Worm (Caenorhabditis elegans) whole organism, young adult: ENCODE data around the gene npp-5.

ENCODE experiments used
- B0261.1 ChIP-seq: sonication (generic microtip); optimal IDR thresholded peaks from 2 replicates; lab custom pipeline; 2016; ENCODE audit warnings: mild to moderate bottlenecking, missing genetic modification characterization, moderate library complexity, missing compliant biosample characterization
- C06A6.2 ChIP-seq: fragments of 200-800 bp; sonication (Bioruptor generic); conservative IDR thresholded peaks from 2 replicates; pipeline ENCODE4 v1.3.6; 2022; ENCODE audit warnings: missing genetic modification characterization, missing compliant biosample characterization
- F49E8.2 ChIP-seq: sonication (generic microtip); optimal IDR thresholded peaks from 3 replicates; lab custom pipeline; 2017; ENCODE audit warnings: missing genetic modification characterization, mild to moderate bottlenecking, missing compliant biosample characterization, antibody characterized with exemption, moderate library complexity; ENCODE audit not compliant: insufficient read depth
- F52B5.7 ChIP-seq: sonication (generic microtip); optimal IDR thresholded peaks from 2 replicates; lab custom pipeline; 2016; ENCODE audit warnings: mild to moderate bottlenecking, missing genetic modification characterization, missing compliant biosample characterization
- F55B11.4 ChIP-seq: sonication (generic microtip); optimal IDR thresholded peaks from 2 replicates; lab custom pipeline; 2016; ENCODE audit warnings: missing compliant biosample characterization, missing genetic modification characterization, borderline replicate concordance; ENCODE audit not compliant: insufficient read depth
- T07F8.4 ChIP-seq: sonication (generic microtip); optimal IDR thresholded peaks from 2 replicates; lab custom pipeline; 2016; ENCODE audit warnings: mild to moderate bottlenecking, missing genetic modification characterization, moderate library complexity, missing compliant biosample characterization
- Y53G8AR.9 ChIP-seq: fragments of 200-800 bp; sonication (Bioruptor generic); conservative IDR thresholded peaks from 2 replicates; pipeline ENCODE4 v1.3.6; 2022; ENCODE audit warnings: missing genetic modification reagents, missing genetic modification characterization, missing compliant biosample characterization
- Y67H2A.10 ChIP-seq: fragments of 200-800 bp; sonication (Bioruptor generic); conservative IDR thresholded peaks from 2 replicates; pipeline ENCODE4 v1.3.6; 2022; ENCODE audit warnings: missing genetic modification reagents, missing genetic modification characterization, missing compliant biosample characterization
- Y79H2A.3 ChIP-seq: fragments of 200-800 bp; sonication (Bioruptor generic); conservative IDR thresholded peaks from 2 replicates; pipeline ENCODE4 v1.3.6; 2022; ENCODE audit warnings: missing genetic modification reagents, missing genetic modification characterization, missing compliant biosample characterization
- Y95B8A.8 ChIP-seq: fragments of 200-800 bp; sonication (Bioruptor generic); IDR thresholded peaks from 2 replicates; pipeline ENCODE4 v1.3.6; 2022; ENCODE audit warnings: missing genetic modification reagents, missing genetic modification characterization, missing compliant biosample characterization
- athp-1 ChIP-seq: sonication (generic microtip); optimal IDR thresholded peaks from 2 replicates; lab custom pipeline; 2017; ENCODE audit warnings: mild to moderate bottlenecking, missing genetic modification characterization, missing compliant biosample characterization
- attf-6 ChIP-seq: fragments of 200-800 bp; sonication (Bioruptor generic); IDR thresholded peaks from 2 replicates; pipeline ENCODE4 v1.3.6; 2022; ENCODE audit warnings: missing genetic modification reagents, missing genetic modification characterization, missing compliant biosample characterization
- bed-2 ChIP-seq: fragments of 200-800 bp; sonication (Bioruptor generic); IDR thresholded peaks from 2 replicates; pipeline ENCODE4 v1.3.6; 2022; ENCODE audit warnings: missing genetic modification reagents, missing genetic modification characterization, missing compliant biosample characterization
- cebp-1 ChIP-seq, 2 experiments: fragments of 200-800 bp in 1 of 2; sonication (Bioruptor generic) in 1 of 2; sonication (generic microtip) in 1 of 2; IDR thresholded peaks in 1 of 2; optimal IDR thresholded peaks in 1 of 2; 2 replicates each; pipeline versions ENCODE4 v1.3.6 to Lab custom; 2017 to 2022; ENCODE audit warnings: missing compliant biosample characterization in 2 of 2, missing genetic modification characterization in 2 of 2, mild to moderate bottlenecking in 1 of 2, missing genetic modification reagents in 1 of 2, moderate library complexity in 1 of 2
- cebp-2 ChIP-seq: fragments of 200-800 bp; sonication (Bioruptor generic); IDR thresholded peaks from 2 replicates; pipeline ENCODE4 v1.3.6; 2022; ENCODE audit warnings: missing genetic modification characterization, missing compliant biosample characterization
- ceh-40 ChIP-seq: fragments of 200-800 bp; sonication (Bioruptor generic); IDR thresholded peaks from 2 replicates; pipeline ENCODE4 v1.3.6; 2022; ENCODE audit warnings: missing genetic modification characterization, missing compliant biosample characterization
- chd-7 ChIP-seq: sonication (generic microtip); optimal IDR thresholded peaks from 2 replicates; lab custom pipeline; 2016; ENCODE audit warnings: mild to moderate bottlenecking, missing genetic modification characterization, moderate library complexity, missing compliant biosample characterization
- dpl-1 ChIP-seq: fragments of 150-350 bp; optimal IDR thresholded peaks from 2 replicates; lab custom pipeline; 2014; ENCODE audit warnings: missing biosample characterization, missing genetic modification reagents, missing genetic modification characterization
- efl-1 ChIP-seq: fragments of 150-350 bp; optimal IDR thresholded peaks from 2 replicates; lab custom pipeline; 2014; ENCODE audit warnings: missing biosample characterization, missing genetic modification reagents, missing genetic modification characterization
- egl-18 ChIP-seq: fragments of 200-800 bp; sonication (Bioruptor generic); IDR thresholded peaks from 2 replicates; pipeline ENCODE4 v1.3.6; 2022; ENCODE audit warnings: missing genetic modification reagents, missing genetic modification characterization, missing compliant biosample characterization
- ekl-4 ChIP-seq: fragments of 200-800 bp; sonication (Bioruptor generic); IDR thresholded peaks from 2 replicates; pipeline ENCODE4 v1.3.6; 2022; ENCODE audit warnings: missing genetic modification reagents, missing genetic modification characterization, missing compliant biosample characterization
- let-526 ChIP-seq: fragments of 200-800 bp; sonication (Bioruptor generic); IDR thresholded peaks from 2 replicates; pipeline ENCODE4 v1.3.6; 2022; ENCODE audit warnings: missing genetic modification reagents, missing genetic modification characterization, missing compliant biosample characterization
- lin-35 ChIP-seq, 3 experiments: fragments of 150-350 bp in 2 of 3; sonication (generic microtip) in 1 of 3; optimal IDR thresholded peaks; 2 replicates each; lab custom pipeline; 2014 to 2018; ENCODE audit warnings: missing biosample characterization in 3 of 3, missing genetic modification characterization in 3 of 3, missing genetic modification reagents in 3 of 3
- lin-54 ChIP-seq: fragments of 200-800 bp; sonication (Bioruptor generic); optimal IDR thresholded peaks from 2 replicates; lab custom pipeline; 2018; ENCODE audit warnings: mild to moderate bottlenecking, missing genetic modification characterization, missing compliant biosample characterization
- lsy-27 ChIP-seq: sonication (generic microtip); optimal IDR thresholded peaks from 2 replicates; lab custom pipeline; 2017; ENCODE audit warnings: missing genetic modification characterization, mild to moderate bottlenecking, missing compliant biosample characterization, antibody characterized with exemption, missing genotype, borderline replicate concordance; ENCODE audit not compliant: insufficient read depth
- mcd-1 ChIP-seq: fragments of 200-800 bp; sonication (Bioruptor generic); IDR thresholded peaks from 2 replicates; pipeline ENCODE4 v1.3.6; 2022; ENCODE audit warnings: missing genetic modification reagents, missing genetic modification characterization, missing compliant biosample characterization
- nfyb-1 ChIP-seq: fragments of 200-800 bp; sonication (Bioruptor generic); IDR thresholded peaks from 2 replicates; pipeline ENCODE4 v1.3.6; 2022; ENCODE audit warnings: missing genetic modification reagents, missing genetic modification characterization, missing compliant biosample characterization
- nhr-80 ChIP-seq: sonication (generic microtip); optimal IDR thresholded peaks from 2 replicates; lab custom pipeline; 2016; ENCODE audit warnings: missing genetic modification characterization, missing compliant biosample characterization
- sea-2 ChIP-seq: fragments of 200-800 bp; sonication (Bioruptor generic); IDR thresholded peaks from 2 replicates; pipeline ENCODE4 v1.3.6; 2022; ENCODE audit warnings: missing genetic modification characterization, missing compliant biosample characterization
- snpc-1.3 ChIP-seq: sonication (generic microtip); optimal IDR thresholded peaks from 2 replicates; lab custom pipeline; 2017; ENCODE audit warnings: missing genetic modification characterization, mild to moderate bottlenecking, missing compliant biosample characterization, antibody characterized with exemption, moderate library complexity, missing genotype, missing genetic modification reagents; ENCODE audit not compliant: insufficient read depth
- snpc-4 ChIP-seq, 5 experiments: fragments of 150-350 bp in 1 of 5; sonication (generic microtip) in 4 of 5; optimal IDR thresholded peaks; 2 replicates each; lab custom pipeline; 2014 to 2018; ENCODE audit warnings: missing genetic modification characterization in 5 of 5, missing biosample characterization in 3 of 5, antibody characterized with exemption in 2 of 5, mild to moderate bottlenecking in 2 of 5, missing compliant biosample characterization in 2 of 5, missing genotype in 2 of 5, moderate library complexity in 2 of 5, missing genetic modification reagents in 1 of 5
- tbp1 ChIP-seq: fragments of 200-800 bp; sonication (Bioruptor generic); optimal IDR thresholded peaks from 2 replicates; lab custom pipeline; 2018; ENCODE audit warnings: mild to moderate bottlenecking, missing genetic modification characterization, missing compliant biosample characterization
- unc-62 ChIP-seq: fragments of 150-350 bp; optimal IDR thresholded peaks from 2 replicates; lab custom pipeline; 2014; ENCODE audit warnings: missing biosample characterization, missing genetic modification reagents, missing genetic modification characterization
- xnd-1 ChIP-seq: sonication (generic microtip); optimal IDR thresholded peaks from 2 replicates; lab custom pipeline; 2016; ENCODE audit warnings: missing genotype, missing genetic modification reagents, missing genetic modification characterization, missing compliant biosample characterization
- ztf-22 ChIP-seq: fragments of 200-800 bp; sonication (Bioruptor generic); optimal IDR thresholded peaks from 2 replicates; lab custom pipeline; 2018; ENCODE audit warnings: mild to moderate bottlenecking, missing genetic modification characterization, moderate library complexity, missing compliant biosample characterization
- ztf-25 ChIP-seq: fragments of 200-800 bp; sonication (Bioruptor generic); IDR thresholded peaks from 2 replicates; pipeline ENCODE4 v1.3.6; 2022; ENCODE audit warnings: missing genetic modification reagents, missing genetic modification characterization, missing compliant biosample characterization

Gene npp-5

DNA sequence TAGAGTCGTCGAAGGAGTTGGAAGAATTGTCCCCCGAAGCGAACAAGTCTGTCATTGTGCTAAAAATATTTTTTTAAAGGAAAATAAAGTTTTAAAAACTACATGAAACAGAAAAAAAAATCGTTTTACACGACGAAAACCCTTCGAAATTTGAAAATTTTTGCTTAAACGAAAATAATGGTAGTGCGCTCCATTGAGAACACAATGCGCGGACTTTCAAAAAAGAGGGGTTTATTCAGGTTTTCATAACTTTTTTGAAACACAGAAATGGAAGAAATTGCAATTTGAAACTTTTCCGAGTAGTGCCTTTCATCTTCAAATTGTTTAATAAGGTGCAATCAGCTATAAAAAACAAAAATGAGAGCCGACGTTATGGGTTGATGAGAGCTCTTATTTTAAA, at the start of gene npp-5:
npp-5 (minus strand) TSS at position 59 of the 400 bp plus-strand sequence.
- TF ChIP-seq attf-6 (no peak), let-526 (no peak), C06A6.2 (GFP tag; lab: Robert Waterston, UW) (no peak), snpc-4 (GFP tag; optimal IDR thresholded peaks at IDR 0.05; lab: Kevin White, UChicago) (no peak), snpc-4 (tag; optimal IDR thresholded peaks at IDR 0.05; lab: Kevin White, UChicago) (no peak), tbp1 (GFP tag; lab: Kevin White, UChicago) (no peak), lin-35 (GFP tag; optimal IDR thresholded peaks at IDR 0.05; lab: Kevin White, UChicago) (no peak), F49E8.2 (tag; lab: Kevin White, UChicago) (no peak), lin-54 (GFP tag; lab: Kevin White, UChicago) (peak; percentile 52), mcd-1 (GFP tag; lab: Robert Waterston, UW) (peak; percentile 63; the same call in 1 of the 2 replicates), snpc-1.3 (no peak), bed-2 (GFP tag; lab: Robert Waterston, UW) (no peak), B0261.1 (no peak), efl-1 (peak; percentile 29), cebp-1 (GFP tag; IDR thresholded peaks at IDR 0.05; lab: Robert Waterston, UW) (no peak), cebp-1 (tag; optimal IDR thresholded peaks at IDR 0.05; lab: Kevin White, UChicago) (no peak), xnd-1 (tag; lab: Kevin White, UChicago) (no peak), lsy-27 (tag; lab: Kevin White, UChicago) (no peak)

DNA sequence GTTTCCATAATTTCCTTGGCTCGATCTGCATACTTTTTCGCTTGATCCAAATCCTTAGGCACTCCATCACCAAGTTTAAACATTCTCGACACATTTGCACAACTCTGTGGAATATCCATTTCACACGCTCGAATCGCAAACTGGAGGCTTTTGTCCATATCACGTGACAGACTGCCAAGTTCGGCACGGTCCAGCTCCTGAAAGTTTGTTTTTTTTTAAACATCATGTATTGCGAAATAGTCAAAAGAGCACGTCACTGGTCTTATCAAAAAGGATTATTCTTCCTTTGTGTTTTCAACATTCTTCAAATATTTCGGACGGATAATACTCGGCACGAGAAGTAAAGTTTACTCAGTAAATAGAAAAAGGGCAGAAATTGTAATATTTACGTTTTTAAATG, 49.6 kb upstream of the npp-5 start:
- TF ChIP-seq athp-1 (tag; lab: Kevin White, UChicago), result no peak
- no peak for TF ChIP-seq sea-2 (GFP tag; lab: Robert Waterston, UW)
- peak; percentile 17; the same call in 1 of the 2 replicates for TF ChIP-seq nfyb-1 (GFP tag; lab: Robert Waterston, UW)
- TF ChIP-seq ceh-40 (GFP tag; lab: Robert Waterston, UW), result no peak
- TF ChIP-seq chd-7, result no peak
- TF ChIP-seq cebp-1 (GFP tag; IDR thresholded peaks at IDR 0.05; lab: Robert Waterston, UW), result peak; percentile 93
- TF ChIP-seq cebp-1 (tag; optimal IDR thresholded peaks at IDR 0.05; lab: Kevin White, UChicago), result peak; percentile 97
- TF ChIP-seq, all 124 proteins: peak for 2

DNA sequence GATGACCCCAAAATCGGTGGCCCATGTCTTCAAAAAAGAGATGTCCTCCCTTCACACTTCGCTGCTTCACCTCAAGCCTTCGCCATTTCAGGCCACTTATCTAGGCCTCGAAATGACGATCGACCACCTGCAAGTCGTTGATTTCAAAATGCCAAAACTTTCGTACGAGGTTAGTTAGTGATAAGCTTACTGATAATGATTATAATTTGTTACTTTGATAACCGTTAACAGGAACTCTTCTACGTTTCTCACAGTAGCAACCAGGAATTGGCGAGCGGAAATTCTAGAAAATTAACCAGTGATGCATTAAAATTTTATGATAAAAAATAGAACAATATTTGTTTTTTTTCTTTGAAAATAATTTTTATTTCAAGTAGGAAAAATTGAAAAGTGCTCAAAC, 47.3 kb upstream of the npp-5 start:
- TF ChIP-seq nhr-80 (tag; lab: Kevin White, UChicago) (peak; percentile 16), cebp-1 (GFP tag; IDR thresholded peaks at IDR 0.05; lab: Robert Waterston, UW) (no peak), cebp-1 (tag; optimal IDR thresholded peaks at IDR 0.05; lab: Kevin White, UChicago) (no peak)
- TF ChIP-seq, all 124 proteins: peak for 1

DNA sequence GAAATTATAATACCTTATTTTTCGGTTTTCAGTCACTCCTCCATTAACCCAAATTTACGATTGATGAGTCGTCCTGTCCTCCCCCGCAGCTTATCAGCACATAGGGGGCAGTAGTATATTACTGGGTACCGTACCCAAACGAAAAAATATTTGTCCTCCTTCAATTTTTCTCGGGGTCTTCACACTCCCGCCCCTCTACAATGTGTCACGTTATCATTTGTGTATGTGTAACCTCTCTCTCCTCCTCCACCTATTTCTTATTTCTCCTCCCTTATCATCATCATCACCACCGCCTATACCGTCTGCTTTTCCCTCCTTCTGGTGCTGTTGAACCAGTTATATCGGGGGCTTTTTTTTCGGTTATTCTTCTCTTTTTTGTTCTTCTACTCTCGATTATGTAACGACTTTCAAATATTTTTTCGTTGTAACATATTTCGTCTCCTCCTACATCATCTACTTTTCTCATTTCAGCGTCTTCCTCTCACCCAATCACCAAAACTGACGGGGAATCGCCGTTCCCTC, 46.7 kb upstream of the npp-5 start, which contains the start of gene ghi-1:
ghi-1 (plus strand) TSS at position 472 of the 522 bp plus-strand sequence.
- peak; percentile 30 for TF ChIP-seq nhr-80 (tag; lab: Kevin White, UChicago)
- no peak for TF ChIP-seq Y53G8AR.9 (GFP tag; lab: Robert Waterston, UW)
- TF ChIP-seq unc-62 (GFP tag; lab: Kevin White, UChicago), result no peak
- no peak for TF ChIP-seq Y95B8A.8 (GFP tag; lab: Robert Waterston, UW)
- no peak for TF ChIP-seq ekl-4
- TF ChIP-seq F52B5.7 (tag; lab: Kevin White, UChicago), result no peak
- TF ChIP-seq egl-18 (GFP tag; lab: Robert Waterston, UW), result no peak
- no peak for TF ChIP-seq F55B11.4 (tag; lab: Kevin White, UChicago)

DNA sequence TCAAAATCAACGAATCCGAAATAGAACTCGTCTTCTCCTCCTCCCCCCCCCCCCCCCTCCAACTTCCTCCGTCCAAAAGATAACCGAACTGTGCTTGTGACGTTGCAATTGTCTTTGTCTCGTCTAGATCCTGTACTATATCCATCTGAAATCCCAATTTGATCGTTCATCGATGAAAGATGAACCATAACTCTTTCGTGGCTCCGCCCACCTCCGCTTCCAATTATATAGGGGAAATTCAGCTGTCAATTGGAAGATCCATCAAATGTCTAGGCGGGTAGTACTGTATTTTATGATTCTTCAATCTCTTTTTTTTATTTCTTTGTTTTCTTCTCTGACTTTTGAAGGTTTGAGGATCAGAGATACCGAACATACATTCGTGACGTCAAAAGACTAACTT, 45.8 kb upstream of the npp-5 start:
- TF ChIP-seq dpl-1 (no peak), Y67H2A.10 (GFP tag; lab: Robert Waterston, UW) (no peak), ztf-25 (GFP tag; lab: Robert Waterston, UW) (no peak), F49E8.2 (tag; lab: Kevin White, UChicago) (no peak), cebp-2 (GFP tag; lab: Robert Waterston, UW) (no peak), T07F8.4 (tag; lab: Kevin White, UChicago) (no peak), Y79H2A.3 (GFP tag; lab: Robert Waterston, UW) (no peak), athp-1 (tag; lab: Kevin White, UChicago) (no peak), ztf-22 (GFP tag; lab: Kevin White, UChicago) (no peak), chd-7 (no peak), attf-6 (no peak)
- TF ChIP-seq, all 124 proteins: peak for 0
